Worm (Caenorhabditis elegans) whole organism, young adult: ENCODE measurements around the gene F54D5.15.

ENCODE experiments used
- C06A6.2 ChIP-seq: fragments of 200-800 bp; sonication (Bioruptor generic); conservative IDR thresholded peaks from 2 replicates; pipeline ENCODE4 v1.3.6; 2022; ENCODE audit warnings: missing genetic modification characterization, missing compliant biosample characterization
- C17E4.6 ChIP-seq: fragments of 200-800 bp; sonication (Bioruptor generic); IDR thresholded peaks from 2 replicates; pipeline ENCODE4 v1.3.6; 2022; ENCODE audit warnings: missing genetic modification reagents, missing genetic modification characterization, missing compliant biosample characterization
- F33H1.4 ChIP-seq: fragments of 200-800 bp; sonication (Bioruptor generic); IDR thresholded peaks from 2 replicates; pipeline ENCODE4 v1.3.6; 2022; ENCODE audit warnings: missing genetic modification reagents, missing genetic modification characterization, missing compliant biosample characterization
- K12H6.12 ChIP-seq: fragments of 200-800 bp; sonication (Bioruptor generic); optimal IDR thresholded peaks from 2 replicates; lab custom pipeline; 2018; ENCODE audit warnings: mild to moderate bottlenecking, missing genetic modification characterization, missing compliant biosample characterization
- Y53G8AR.9 ChIP-seq: fragments of 200-800 bp; sonication (Bioruptor generic); conservative IDR thresholded peaks from 2 replicates; pipeline ENCODE4 v1.3.6; 2022; ENCODE audit warnings: missing genetic modification reagents, missing genetic modification characterization, missing compliant biosample characterization
- ZK185.1 ChIP-seq: sonication (generic microtip); optimal IDR thresholded peaks from 2 replicates; lab custom pipeline; 2016; ENCODE audit warnings: mild to moderate bottlenecking, missing genetic modification characterization, missing compliant biosample characterization; ENCODE audit not compliant: poor library complexity, severe bottlenecking
- attf-5 ChIP-seq: fragments of 200-800 bp; sonication (Bioruptor generic); optimal IDR thresholded peaks from 2 replicates; lab custom pipeline; 2018; ENCODE audit warnings: mild to moderate bottlenecking, missing genetic modification characterization, missing compliant biosample characterization
- cebp-1 ChIP-seq, 2 experiments: fragments of 200-800 bp in 1 of 2; sonication (Bioruptor generic) in 1 of 2; sonication (generic microtip) in 1 of 2; IDR thresholded peaks in 1 of 2; optimal IDR thresholded peaks in 1 of 2; 2 replicates each; pipeline versions ENCODE4 v1.3.6 to Lab custom; 2017 to 2022; ENCODE audit warnings: missing compliant biosample characterization in 2 of 2, missing genetic modification characterization in 2 of 2, mild to moderate bottlenecking in 1 of 2, missing genetic modification reagents in 1 of 2, moderate library complexity in 1 of 2
- cebp-2 ChIP-seq: fragments of 200-800 bp; sonication (Bioruptor generic); IDR thresholded peaks from 2 replicates; pipeline ENCODE4 v1.3.6; 2022; ENCODE audit warnings: missing genetic modification characterization, missing compliant biosample characterization
- ceh-58 ChIP-seq: fragments of 200-800 bp; sonication (Bioruptor generic); IDR thresholded peaks from 2 replicates; pipeline ENCODE4 v1.3.6; 2022; ENCODE audit warnings: missing genetic modification characterization, missing compliant biosample characterization
- die-1 ChIP-seq: sonication (generic microtip); optimal IDR thresholded peaks from 2 replicates; lab custom pipeline; 2016; ENCODE audit warnings: missing genotype, mild to moderate bottlenecking, missing genetic modification characterization, missing compliant biosample characterization
- dpl-1 ChIP-seq: fragments of 150-350 bp; optimal IDR thresholded peaks from 2 replicates; lab custom pipeline; 2014; ENCODE audit warnings: missing biosample characterization, missing genetic modification reagents, missing genetic modification characterization
- fkh-3 ChIP-seq: sonication (generic microtip); optimal IDR thresholded peaks from 2 replicates; lab custom pipeline; 2016; ENCODE audit warnings: mild to moderate bottlenecking, missing genetic modification characterization, missing compliant biosample characterization
- gei-17 ChIP-seq: fragments of 200-800 bp; sonication (Bioruptor generic); optimal IDR thresholded peaks from 2 replicates; lab custom pipeline; 2018; ENCODE audit warnings: mild to moderate bottlenecking, missing genetic modification characterization, missing compliant biosample characterization
- hlh-26 ChIP-seq: fragments of 200-800 bp; sonication (Bioruptor generic); conservative IDR thresholded peaks from 2 replicates; pipeline ENCODE4 v1.3.6; 2022; ENCODE audit warnings: missing genetic modification reagents, missing genetic modification characterization, missing compliant biosample characterization
- hmg-1.2 ChIP-seq: fragments of 200-800 bp; sonication (Bioruptor generic); IDR thresholded peaks from 2 replicates; pipeline ENCODE4 v1.3.6; 2022; ENCODE audit warnings: missing genetic modification reagents, missing genetic modification characterization, missing compliant biosample characterization
- hrde-1 ChIP-seq: sonication (generic microtip); optimal IDR thresholded peaks from 2 replicates; lab custom pipeline; 2016; ENCODE audit warnings: missing genetic modification characterization, mild to moderate bottlenecking, missing compliant biosample characterization, moderate library complexity, missing genotype, missing genetic modification reagents, borderline replicate concordance
- hsf-1 ChIP-seq: fragments of 200-800 bp; sonication (Bioruptor generic); IDR thresholded peaks from 2 replicates; pipeline ENCODE4 v1.3.6; 2022; ENCODE audit warnings: missing genetic modification reagents, missing genetic modification characterization, missing compliant biosample characterization
- lin-40 ChIP-seq: sonication (generic microtip); optimal IDR thresholded peaks from 2 replicates; lab custom pipeline; 2016; ENCODE audit warnings: missing genetic modification characterization, mild to moderate bottlenecking, missing compliant biosample characterization, missing genotype, missing genetic modification reagents
- lin-54 ChIP-seq: fragments of 200-800 bp; sonication (Bioruptor generic); optimal IDR thresholded peaks from 2 replicates; lab custom pipeline; 2018; ENCODE audit warnings: mild to moderate bottlenecking, missing genetic modification characterization, missing compliant biosample characterization
- lsl-1 ChIP-seq: fragments of 200-800 bp; sonication (Bioruptor generic); optimal IDR thresholded peaks from 2 replicates; lab custom pipeline; 2018; ENCODE audit warnings: mild to moderate bottlenecking, missing genetic modification characterization, moderate library complexity, missing compliant biosample characterization
- lsy-27 ChIP-seq: sonication (generic microtip); optimal IDR thresholded peaks from 2 replicates; lab custom pipeline; 2017; ENCODE audit warnings: missing genetic modification characterization, mild to moderate bottlenecking, missing compliant biosample characterization, antibody characterized with exemption, missing genotype, borderline replicate concordance; ENCODE audit not compliant: insufficient read depth
- madf-6 ChIP-seq: fragments of 200-800 bp; sonication (Bioruptor generic); IDR thresholded peaks from 2 replicates; pipeline ENCODE4 v1.3.6; 2022; ENCODE audit warnings: missing genetic modification reagents, missing genetic modification characterization, missing compliant biosample characterization
- madf-8 ChIP-seq: fragments of 200-800 bp; sonication (Bioruptor generic); conservative IDR thresholded peaks from 2 replicates; pipeline ENCODE4 v1.3.6; 2022; ENCODE audit warnings: missing genetic modification reagents, missing genetic modification characterization, missing compliant biosample characterization
- mes-4 ChIP-seq: sonication (generic microtip); optimal IDR thresholded peaks from 2 replicates; lab custom pipeline; 2016; ENCODE audit warnings: missing genotype, missing genetic modification characterization, missing compliant biosample characterization
- mxl-1 ChIP-seq: sonication (generic microtip); optimal IDR thresholded peaks from 2 replicates; lab custom pipeline; 2016; ENCODE audit warnings: missing genetic modification characterization, missing compliant biosample characterization
- nfya-1 ChIP-seq: sonication (generic microtip); optimal IDR thresholded peaks from 2 replicates; lab custom pipeline; 2017; ENCODE audit warnings: antibody characterized with exemption, missing compliant biosample characterization, missing genetic modification characterization, borderline replicate concordance; ENCODE audit not compliant: insufficient read depth
- nhr-27 ChIP-seq: fragments of 200-800 bp; sonication (Bioruptor generic); optimal IDR thresholded peaks from 2 replicates; lab custom pipeline; 2018; ENCODE audit warnings: mild to moderate bottlenecking, missing genetic modification characterization, moderate library complexity, missing compliant biosample characterization
- nhr-80 ChIP-seq: sonication (generic microtip); optimal IDR thresholded peaks from 2 replicates; lab custom pipeline; 2016; ENCODE audit warnings: missing genetic modification characterization, missing compliant biosample characterization
- rec-8 ChIP-seq, 2 experiments: sonication (generic microtip); optimal IDR thresholded peaks; 2 replicates each; lab custom pipeline; 2016; ENCODE audit warnings: mild to moderate bottlenecking in 2 of 2, missing genetic modification characterization in 2 of 2, missing genetic modification reagents in 2 of 2, missing genotype in 2 of 2, missing biosample characterization in 1 of 2, missing compliant biosample characterization in 1 of 2, moderate library complexity in 1 of 2
- rpc-1 ChIP-seq, 2 experiments: fragments of 150-350 bp in 1 of 2; sonication (generic microtip) in 1 of 2; optimal IDR thresholded peaks; 2 replicates each; lab custom pipeline; 2014 to 2018; ENCODE audit warnings: missing biosample characterization in 1 of 2, missing genetic modification characterization in 1 of 2, missing genetic modification reagents in 1 of 2, missing genotype in 1 of 2
- sdz-38 ChIP-seq: sonication (generic microtip); optimal IDR thresholded peaks from 2 replicates; lab custom pipeline; 2016; ENCODE audit warnings: missing genotype, missing genetic modification characterization, missing compliant biosample characterization
- snpc-3.4 ChIP-seq: sonication (generic microtip); optimal IDR thresholded peaks from 2 replicates; lab custom pipeline; 2017; ENCODE audit warnings: missing genetic modification characterization, mild to moderate bottlenecking, missing compliant biosample characterization, antibody characterized with exemption, moderate library complexity, missing genotype, missing genetic modification reagents
- tbp1 ChIP-seq: fragments of 200-800 bp; sonication (Bioruptor generic); optimal IDR thresholded peaks from 2 replicates; lab custom pipeline; 2018; ENCODE audit warnings: mild to moderate bottlenecking, missing genetic modification characterization, missing compliant biosample characterization
- tbx-9 ChIP-seq: sonication (generic microtip); optimal IDR thresholded peaks from 2 replicates; lab custom pipeline; 2016; ENCODE audit warnings: borderline replicate concordance, missing genetic modification characterization, inconsistent platforms, missing compliant biosample characterization
- xnd-1 ChIP-seq: sonication (generic microtip); optimal IDR thresholded peaks from 2 replicates; lab custom pipeline; 2016; ENCODE audit warnings: missing genotype, missing genetic modification reagents, missing genetic modification characterization, missing compliant biosample characterization
- zfh-2 ChIP-seq: fragments of 200-800 bp; sonication (Bioruptor generic); conservative IDR thresholded peaks from 2 replicates; pipeline ENCODE4 v1.3.6; 2022; ENCODE audit warnings: missing genetic modification reagents, missing genetic modification characterization, missing compliant biosample characterization
- ztf-3 ChIP-seq: fragments of 200-800 bp; sonication (Bioruptor generic); optimal IDR thresholded peaks from 2 replicates; lab custom pipeline; 2018; ENCODE audit warnings: mild to moderate bottlenecking, missing genetic modification characterization, missing compliant biosample characterization

The F54D5.15 gene

ce11 chrII:11544714-11545113, 19.3 kb downstream of the F54D5.15 start, which contains the start of gene F54D5.9 (continued):
- TF ChIP-seq nhr-27, result no peak
- no peak for TF ChIP-seq lsy-27 (tag; lab: Kevin White, UChicago)
- TF ChIP-seq F33H1.4 (GFP tag; lab: Robert Waterston, UW), result peak; percentile 83
- TF ChIP-seq C17E4.6 (GFP tag; lab: Robert Waterston, UW), result no peak
- TF ChIP-seq hmg-1.2, result peak; percentile 16; the same call in 1 of the 2 replicates
- peak; percentile 80 for TF ChIP-seq madf-8 (GFP tag; lab: Robert Waterston, UW)
- no peak for TF ChIP-seq attf-5
- TF ChIP-seq die-1 (tag; lab: Kevin White, UChicago), result no peak
- no peak for TF ChIP-seq hlh-26 (GFP tag; lab: Robert Waterston, UW)
- TF ChIP-seq lsl-1 (GFP tag; lab: Kevin White, UChicago), result peak; percentile 87
- no peak for TF ChIP-seq hrde-1
- no peak for TF ChIP-seq lin-54 (GFP tag; lab: Kevin White, UChicago)
- TF ChIP-seq rpc-1 (optimal IDR thresholded peaks at IDR 0.05; lab: Kevin White, UChicago), result no peak
- TF ChIP-seq rpc-1 (tag; optimal IDR thresholded peaks at IDR 0.05; lab: Kevin White, UChicago), result no peak
- no peak for TF ChIP-seq nhr-80 (tag; lab: Kevin White, UChicago)
- TF ChIP-seq cebp-2 (GFP tag; lab: Robert Waterston, UW), result no peak
- TF ChIP-seq cebp-1 (GFP tag; IDR thresholded peaks at IDR 0.05; lab: Robert Waterston, UW), result no peak
- no peak for TF ChIP-seq cebp-1 (tag; optimal IDR thresholded peaks at IDR 0.05; lab: Kevin White, UChicago)
- no peak for TF ChIP-seq mes-4 (tag; lab: Kevin White, UChicago)
- no peak for TF ChIP-seq ztf-3 (GFP tag; lab: Kevin White, UChicago)
- TF ChIP-seq sdz-38 (tag; lab: Kevin White, UChicago), result no peak
- no peak for TF ChIP-seq tbx-9 (tag; lab: Kevin White, UChicago)
- no peak for TF ChIP-seq mxl-1 (tag; lab: Kevin White, UChicago)
- TF ChIP-seq nfya-1 (tag; lab: Kevin White, UChicago), result no peak
- TF ChIP-seq fkh-3, result no peak
- no peak for TF ChIP-seq lin-40
- TF ChIP-seq gei-17 (GFP tag; lab: Kevin White, UChicago), result no peak
- peak; percentile 85 for TF ChIP-seq madf-6 (GFP tag; lab: Robert Waterston, UW)
- TF ChIP-seq K12H6.12 (tag; lab: Kevin White, UChicago), result no peak
- no peak for TF ChIP-seq C06A6.2 (GFP tag; lab: Robert Waterston, UW)
- TF ChIP-seq dpl-1 (GFP tag; lab: Kevin White, UChicago), result peak; percentile 36
- no peak for TF ChIP-seq ceh-58 (GFP tag; lab: Robert Waterston, UW)
- TF ChIP-seq, all 124 proteins: peak for 14

- TF ChIP-seq ZK185.1 (tag; lab: Kevin White, UChicago) (no peak), zfh-2 (GFP tag; lab: Robert Waterston, UW) (peak; percentile 30; the same call in 1 of the 2 replicates)
These were observed 21.1 kb downstream of the F54D5.15 start for ce11 chrII:11542958-11543357.

ce11 chrII:11542385-11542784, 21.6 kb downstream of the F54D5.15 start, which contains the start of gene gtf-2E2:
gtf-2E2 (minus strand) TSS chrII:11542495.
- TF ChIP-seq tbp1, result peak; percentile 5
- 0 out of 2 replicates have a peak, but pooled peaks have one; percentile 43 for TF ChIP-seq Y53G8AR.9 (GFP tag; lab: Robert Waterston, UW)
- TF ChIP-seq snpc-3.4, result peak; percentile 14
- no peak for TF ChIP-seq cebp-1 (GFP tag; IDR thresholded peaks at IDR 0.05; lab: Robert Waterston, UW)
- peak; percentile 18 for TF ChIP-seq cebp-1 (tag; optimal IDR thresholded peaks at IDR 0.05; lab: Kevin White, UChicago)
- 0 out of 2 replicates have a peak, but pooled peaks have one; percentile 5 for TF ChIP-seq hsf-1 (GFP tag; lab: Robert Waterston, UW)
- TF ChIP-seq lin-54 (GFP tag; lab: Kevin White, UChicago), result no peak
- no peak for TF ChIP-seq xnd-1 (tag; lab: Kevin White, UChicago)
- TF ChIP-seq rec-8 (tag; optimal IDR thresholded peaks at IDR 0.05; lab: Kevin White, UChicago), result no peak
- TF ChIP-seq, all 124 proteins: peak for 5
